Worm (Caenorhabditis elegans): ENCODE measurements around the gene F44E7.9.
A peak's percentile ranks its signal among the peaks of the same experiment; 100 is the strongest.

The F44E7.9 gene

ce11 chrV:5816470-5817061, 25.5 kb downstream of the F44E7.9 start:
- TF ChIP-seq lin-35 (GFP tag; optimal IDR thresholded peaks at IDR 0.05): peak in 1 of 2 experiments; percentile 3
- TF ChIP-seq ztf-11 (tag; optimal IDR thresholded peaks at IDR 0.05): no peak
- TF ChIP-seq mef-2 (tag; optimal IDR thresholded peaks at IDR 0.05): no peak
- no peak for TF ChIP-seq nhr-85 (tag)
- no peak for TF ChIP-seq dpl-1 (GFP tag; optimal IDR thresholded peaks at IDR 0.05)
- peak; percentile 64 for TF ChIP-seq elt-2 (tag; optimal IDR thresholded peaks at IDR 0.05)
- no peak for TF ChIP-seq hlh-4 (tag; optimal IDR thresholded peaks at IDR 0.05)

ce11 chrV:5819903-5820302, 28.9 kb downstream of the F44E7.9 start:
- TF ChIP-seq elt-2 (tag; optimal IDR thresholded peaks at IDR 0.05): peak; percentile 56
- peak; percentile 22 for TF ChIP-seq pqm-1 (tag; optimal IDR thresholded peaks at IDR 0.05)
- no peak for TF ChIP-seq tlp-1 (tag; optimal IDR thresholded peaks at IDR 0.05)

- TF ChIP-seq egl-13 (tag; optimal IDR thresholded peaks at IDR 0.05): no peak
- TF ChIP-seq pag-3 (tag; optimal IDR thresholded peaks at IDR 0.05; ENCODE audit: borderline replicate concordance, insufficient read depth): no peak
- TF ChIP-seq nhr-76 (tag; optimal IDR thresholded peaks at IDR 0.05): no peak
Observed at ce11 chrV:5820401-5820800, 29.4 kb downstream of the F44E7.9 start.

ce11 chrV:5821451-5822143, 30.6 kb downstream of the F44E7.9 start:
- TF ChIP-seq nhr-237 (tag; optimal IDR thresholded peaks at IDR 0.05): no peak
- peak; percentile 23 for TF ChIP-seq nhr-71 (tag; optimal IDR thresholded peaks at IDR 0.05)
- TF ChIP-seq lin-14 (GFP tag; optimal IDR thresholded peaks at IDR 0.05): peak; percentile 5
- TF ChIP-seq tlp-1 (tag; optimal IDR thresholded peaks at IDR 0.05): peak; percentile 85
- TF ChIP-seq nhr-20 (tag; optimal IDR thresholded peaks at IDR 0.05): peak; percentile 2
- peak; percentile 72 for TF ChIP-seq nhr-85 (tag)
- no peak for TF ChIP-seq nhr-47 (tag; optimal IDR thresholded peaks at IDR 0.05)
- TF ChIP-seq aly-2 (tag; optimal IDR thresholded peaks at IDR 0.05): no peak
- peak; percentile 99 for TF ChIP-seq pqm-1 (tag; optimal IDR thresholded peaks at IDR 0.05)
- no peak for TF ChIP-seq mef-2 (tag; optimal IDR thresholded peaks at IDR 0.05)
- TF ChIP-seq elt-2 (tag; optimal IDR thresholded peaks at IDR 0.05): peak; percentile 96
- peak; percentile 21 for TF ChIP-seq jun-1 (tag; optimal IDR thresholded peaks at IDR 0.05)
- no peak for TF ChIP-seq fos-1 (tag; optimal IDR thresholded peaks at IDR 0.05)
- TF ChIP-seq unc-130 (tag; optimal IDR thresholded peaks at IDR 0.05): no peak

- TF ChIP-seq unc-98 (GFP tag; IDR thresholded peaks at IDR 0.05): no peak
- peak; percentile 44 for TF ChIP-seq tbx-2 (tag; optimal IDR thresholded peaks at IDR 0.05)
- TF ChIP-seq fkh-10 (GFP tag; optimal IDR thresholded peaks at IDR 0.05): no peak
- TF ChIP-seq F16B12.6 (tag; optimal IDR thresholded peaks at IDR 0.05): no peak
- TF ChIP-seq zag-1 (tag; optimal IDR thresholded peaks at IDR 0.05): no peak
- no peak for TF ChIP-seq hlh-17 (GFP tag; optimal IDR thresholded peaks at IDR 0.05; ENCODE audit: borderline replicate concordance)
- TF ChIP-seq nhr-77 (tag; optimal IDR thresholded peaks at IDR 0.05): no peak
- TF ChIP-seq ama-1 (optimal IDR thresholded peaks at IDR 0.05): no peak
- TF ChIP-seq mab-9 (GFP tag; IDR thresholded peaks at IDR 0.05): no peak
- peak; percentile 71 for TF ChIP-seq nhr-71 (tag; optimal IDR thresholded peaks at IDR 0.05)
- TF ChIP-seq unc-130 (tag; optimal IDR thresholded peaks at IDR 0.05): no peak
- TF ChIP-seq mep-1 (tag; optimal IDR thresholded peaks at IDR 0.05): no peak
- TF ChIP-seq egl-27 (tag; optimal IDR thresholded peaks at IDR 0.05): no peak
- TF ChIP-seq swsn-7 (tag; optimal IDR thresholded peaks at IDR 0.05): no peak
- TF ChIP-seq rnt-1 (tag; optimal IDR thresholded peaks at IDR 0.05): no peak
- TF ChIP-seq lin-35 (GFP tag; optimal IDR thresholded peaks at IDR 0.05): peak in 1 of 2 experiments; percentile 11
- TF ChIP-seq lsy-2 (tag; optimal IDR thresholded peaks at IDR 0.05): no peak
- TF ChIP-seq elt-3 (tag; optimal IDR thresholded peaks at IDR 0.05): peak in 4 of 6 experiments; percentile 60 to 92 (median 87)
- no peak for TF ChIP-seq efl-3 (GFP tag; optimal IDR thresholded peaks at IDR 0.05)
- TF ChIP-seq pqm-1 (tag; optimal IDR thresholded peaks at IDR 0.05): no peak
- peak; percentile 81 for TF ChIP-seq nhr-20 (tag; optimal IDR thresholded peaks at IDR 0.05)
- no peak for TF ChIP-seq lin-13 (GFP tag; optimal IDR thresholded peaks at IDR 0.05)
- TF ChIP-seq mdl-1 (tag; optimal IDR thresholded peaks at IDR 0.05): no peak
- TF ChIP-seq dsc-1 (tag; optimal IDR thresholded peaks at IDR 0.05): no peak
- no peak for TF ChIP-seq sptf-1 (tag; optimal IDR thresholded peaks at IDR 0.05)
- no peak for TF ChIP-seq zip-4 (GFP tag; optimal IDR thresholded peaks at IDR 0.05)
- TF ChIP-seq ces-1 (GFP tag; optimal IDR thresholded peaks at IDR 0.05): no peak
Observed at ce11 chrV:5822968-5823367, 31.9 kb downstream of the F44E7.9 start.
